Worm (Caenorhabditis elegans) whole organism, L4 larva: Measurements from ENCODE around the gene mif-2.

ENCODE experiments used
- F44E2.7 ChIP-seq: fragments of 200-800 bp; sonication (Bioruptor generic); IDR thresholded peaks from 2 replicates; pipeline ENCODE4 v2.1.2; 2022; ENCODE audit warnings: missing genetic modification characterization, missing compliant biosample characterization
- T20F7.1 ChIP-seq: fragments of 200-800 bp; sonication (Bioruptor generic); optimal IDR thresholded peaks from 2 replicates; lab custom pipeline; 2018; ENCODE audit warnings: mild to moderate bottlenecking, missing genetic modification characterization, missing compliant biosample characterization
- arid-1 ChIP-seq: fragments of 200-800 bp; sonication (Bioruptor generic); conservative IDR thresholded peaks from 2 replicates; pipeline ENCODE4 v1.3.6; 2022; ENCODE audit warnings: missing genetic modification reagents, missing genetic modification characterization, missing compliant biosample characterization
- ceh-28 ChIP-seq: fragments of 150-350 bp; optimal IDR thresholded peaks from 2 replicates; lab custom pipeline; 2014; ENCODE audit warnings: missing biosample characterization, missing genetic modification reagents, missing genetic modification characterization
- ceh-32 ChIP-seq: sonication (generic microtip); optimal IDR thresholded peaks from 2 replicates; lab custom pipeline; 2016; ENCODE audit warnings: mild to moderate bottlenecking, missing genetic modification characterization, missing compliant biosample characterization; ENCODE audit not compliant: poor library complexity
- ceh-62 ChIP-seq: sonication (generic microtip); optimal IDR thresholded peaks from 2 replicates; lab custom pipeline; 2017; ENCODE audit warnings: missing biosample characterization, missing genetic modification characterization
- ceh-82 ChIP-seq: sonication (generic microtip); optimal IDR thresholded peaks from 2 replicates; lab custom pipeline; 2017; ENCODE audit warnings: missing biosample characterization, missing genetic modification characterization
- daf-19 ChIP-seq: fragments of 200-800 bp; sonication (Bioruptor generic); conservative IDR thresholded peaks from 2 replicates; pipeline ENCODE4 v1.3.6; 2022; ENCODE audit warnings: missing genetic modification characterization, missing compliant biosample characterization
- dve-1 ChIP-seq: sonication (generic microtip); optimal IDR thresholded peaks from 2 replicates; lab custom pipeline; 2017; ENCODE audit warnings: antibody characterized with exemption, mild to moderate bottlenecking, missing genetic modification characterization, missing compliant biosample characterization; ENCODE audit not compliant: insufficient read depth
- egl-27 ChIP-seq: sonication (generic microtip); optimal IDR thresholded peaks from 3 replicates; lab custom pipeline; 2017; ENCODE audit warnings: missing biosample characterization, missing genetic modification reagents, missing genetic modification characterization
- hif-1 ChIP-seq, 2 experiments: sonication (generic microtip); optimal IDR thresholded peaks; 2 replicates each; lab custom pipeline; 2016 to 2017; ENCODE audit warnings: missing compliant biosample characterization in 2 of 2, missing genetic modification characterization in 2 of 2, missing genetic modification reagents in 2 of 2, missing genotype in 2 of 2, mild to moderate bottlenecking in 1 of 2
- nhr-77 ChIP-seq: fragments of 150-350 bp; optimal IDR thresholded peaks from 2 replicates; lab custom pipeline; 2014; ENCODE audit warnings: missing biosample characterization, missing genetic modification characterization
- pha-4 ChIP-seq, 2 experiments: fragments of 150-350 bp in 1 of 2; fragments of 200-800 bp in 1 of 2; sonication (Bioruptor generic) in 1 of 2; IDR thresholded peaks in 1 of 2; optimal IDR thresholded peaks in 1 of 2; 2 replicates each; pipeline versions ENCODE4 v1.3.6 to Lab custom; 2014 to 2022; ENCODE audit warnings: missing genetic modification characterization in 2 of 2, missing genetic modification reagents in 2 of 2, missing biosample characterization in 1 of 2, missing compliant biosample characterization in 1 of 2
- set-16 ChIP-seq: fragments of 200-800 bp; sonication (Bioruptor generic); IDR thresholded peaks from 2 replicates; pipeline ENCODE4 v1.3.6; 2022; ENCODE audit warnings: missing genetic modification reagents, missing genetic modification characterization, missing compliant biosample characterization
- skn-1 ChIP-seq: fragments of 150-350 bp; optimal IDR thresholded peaks from 2 replicates; lab custom pipeline; 2014; ENCODE audit warnings: missing biosample characterization, missing genetic modification characterization
- snpc-1.2 ChIP-seq: fragments of 200-800 bp; sonication (Bioruptor generic); IDR thresholded peaks from 2 replicates; pipeline ENCODE4 v1.3.6; 2022; ENCODE audit warnings: missing genetic modification reagents, missing genetic modification characterization, missing compliant biosample characterization
- tag-97 ChIP-seq: fragments of 200-800 bp; sonication (Bioruptor generic); IDR thresholded peaks from 2 replicates; pipeline ENCODE4 v1.3.6; 2022; ENCODE audit warnings: missing genetic modification characterization, missing compliant biosample characterization
- unc-62 ChIP-seq, 3 experiments: fragments of 150-350 bp in 1 of 3; sonication (generic microtip); optimal IDR thresholded peaks in 2 of 3; peaks in 1 of 3; 1 replicate in 1 of 3; 2 replicates in 2 of 3; lab custom pipeline; 2014 to 2017; ENCODE audit warnings: missing biosample characterization in 3 of 3, missing genetic modification characterization in 3 of 3, missing genetic modification reagents in 3 of 3, missing genotype in 1 of 3
- zag-1 ChIP-seq: fragments of 150-350 bp; optimal IDR thresholded peaks from 2 replicates; lab custom pipeline; 2014; ENCODE audit warnings: missing biosample characterization, missing genetic modification characterization
- zip-11 ChIP-seq: fragments of 200-800 bp; sonication (Bioruptor generic); IDR thresholded peaks from 2 replicates; pipeline ENCODE4 v1.3.6; 2022; ENCODE audit warnings: missing genetic modification characterization, missing compliant biosample characterization
- zip-2 ChIP-seq: fragments of 150-350 bp; optimal IDR thresholded peaks from 2 replicates; lab custom pipeline; 2014; ENCODE audit warnings: missing biosample characterization, missing genetic modification characterization

mif-2 gene

ce11 chrV:11933196-11934028 lies 44.8 kb downstream of the mif-2 start, which contains the start of the genes aman-2 and F58H1.3 (continued):
- TF ChIP-seq nhr-77 (tag; lab: Kevin White, UChicago) (no peak), pha-4 (GFP tag; IDR thresholded peaks at IDR 0.05; lab: Robert Waterston, UW) (no peak), pha-4 (tag; optimal IDR thresholded peaks at IDR 0.05; lab: Kevin White, UChicago) (no peak), dve-1 (tag; lab: Kevin White, UChicago) (peak; percentile 9), egl-27 (tag; lab: Kevin White, UChicago) (no peak), snpc-1.2 (GFP tag; lab: Robert Waterston, UW) (no peak), zip-2 (tag; lab: Kevin White, UChicago) (no peak), T20F7.1 (GFP tag; lab: Kevin White, UChicago) (peak; percentile 62), skn-1 (tag; lab: Kevin White, UChicago) (no peak), ceh-28 (tag; lab: Kevin White, UChicago) (no peak), set-16 (GFP tag; lab: Robert Waterston, UW) (no peak), F44E2.7 (GFP tag; lab: Robert Waterston, UW) (no peak), hif-1 (tag; optimal IDR thresholded peaks at IDR 0.05; lab: Kevin White, UChicago) (peak in 1 of 2 experiments; percentile 77), ceh-82 (no peak), zag-1 (tag; lab: Kevin White, UChicago) (no peak), zip-11 (GFP tag; lab: Robert Waterston, UW) (no peak)

- TF ChIP-seq tag-97 (GFP tag; lab: Robert Waterston, UW) (no peak), unc-62 (GFP tag; optimal IDR thresholded peaks at IDR 0.05 in 1 of 2; lab: Kevin White, UChicago) (peak in 1 of 2 experiments; percentile 93), unc-62 (tag; optimal IDR thresholded peaks at IDR 0.05; lab: Kevin White, UChicago) (no peak)
Observed at ce11 chrV:11929046-11929590, 49.1 kb downstream of the mif-2 start, which contains the start of gene F58H1.2. TSS of gene F58H1.2 (plus strand) at chrV:11929096.

ce11 chrV:11927346-11927745 lies 50.9 kb downstream of the mif-2 start, which contains the start of gene osm-6:
TSS of gene osm-6 (minus strand) at chrV:11927446.
- TF ChIP-seq ceh-62 (tag; lab: Kevin White, UChicago) = no peak
- TF ChIP-seq zip-11 (GFP tag; lab: Robert Waterston, UW) = no peak
- TF ChIP-seq daf-19 = no peak
- no peak for TF ChIP-seq ceh-32 (tag; lab: Kevin White, UChicago)
- TF ChIP-seq arid-1 (GFP tag; lab: Robert Waterston, UW) = no peak
- TF ChIP-seq hif-1 (tag; optimal IDR thresholded peaks at IDR 0.05; lab: Kevin White, UChicago) = no peak
